Worm (Caenorhabditis elegans) whole organism, L1 larva: ENCODE data around the gene oat-1.
A peak's percentile ranks its signal among the peaks of the same experiment; 100 is the strongest.

Source experiments
- C34B4.2 ChIP-seq: sonication (generic microtip); optimal IDR thresholded peaks from 2 replicates; lab custom pipeline; 2017; ENCODE audit warnings: mild to moderate bottlenecking, missing genetic modification characterization, missing compliant biosample characterization
- aha-1 ChIP-seq: fragments of 150-350 bp; optimal IDR thresholded peaks from 2 replicates; lab custom pipeline; 2014; ENCODE audit warnings: missing biosample characterization, missing genetic modification characterization
- alr-1 ChIP-seq: fragments of 200-800 bp; sonication (Bioruptor generic); optimal IDR thresholded peaks from 2 replicates; lab custom pipeline; 2018; ENCODE audit warnings: borderline replicate concordance, mild to moderate bottlenecking, missing genetic modification characterization, missing compliant biosample characterization
- blmp-1 ChIP-seq: fragments of 150-350 bp; optimal IDR thresholded peaks from 2 replicates; lab custom pipeline; 2014; ENCODE audit warnings: missing biosample characterization, missing genetic modification characterization
- ceh-63 ChIP-seq: fragments of 200-800 bp; sonication (Bioruptor generic); optimal IDR thresholded peaks from 2 replicates; lab custom pipeline; 2018; ENCODE audit warnings: mild to moderate bottlenecking, missing genetic modification characterization, missing compliant biosample characterization
- ceh-8 ChIP-seq: fragments of 200-800 bp; sonication (Bioruptor generic); optimal IDR thresholded peaks from 2 replicates; lab custom pipeline; 2018; ENCODE audit warnings: mild to moderate bottlenecking, missing genetic modification characterization, moderate library complexity, missing compliant biosample characterization
- ceh-82 ChIP-seq, 3 experiments: fragments of 150-350 bp in 1 of 3; sonication (generic microtip) in 2 of 3; optimal IDR thresholded peaks; 2 replicates each; lab custom pipeline; 2014 to 2017; ENCODE audit warnings: missing biosample characterization in 3 of 3, missing genetic modification characterization in 3 of 3
- ceh-88 ChIP-seq: fragments of 200-800 bp; sonication (Bioruptor generic); IDR thresholded peaks from 2 replicates; pipeline ENCODE4 v1.3.6; 2022; ENCODE audit warnings: missing genetic modification characterization, missing compliant biosample characterization
- dsc-1 ChIP-seq: sonication (generic microtip); optimal IDR thresholded peaks from 2 replicates; lab custom pipeline; 2016; ENCODE audit warnings: mild to moderate bottlenecking, missing genetic modification characterization, missing compliant biosample characterization
- efl-1 ChIP-seq, 4 experiments: fragments of 150-350 bp; optimal IDR thresholded peaks in 3 of 4; peaks in 1 of 4; 1 replicate in 1 of 4; 2 replicates in 3 of 4; lab custom pipeline; 2014; ENCODE audit warnings: missing biosample characterization in 2 of 4, missing genetic modification characterization in 2 of 4, missing genetic modification reagents in 2 of 4
- elt-2 ChIP-seq: sonication (generic microtip); optimal IDR thresholded peaks from 2 replicates; lab custom pipeline; 2016; ENCODE audit warnings: missing genetic modification characterization, mild to moderate bottlenecking, inconsistent platforms, missing compliant biosample characterization, missing genetic modification reagents
- elt-3 ChIP-seq, 6 experiments: fragments of 150-350 bp in 1 of 6; sonication (generic microtip); optimal IDR thresholded peaks; 2 replicates each; lab custom pipeline; 2017 to 2018; ENCODE audit warnings: missing biosample characterization in 6 of 6, missing genetic modification characterization in 6 of 6, inconsistent platforms in 1 of 6
- ets-5 ChIP-seq: fragments of 200-800 bp; sonication (Bioruptor generic); IDR thresholded peaks from 2 replicates; pipeline ENCODE4 v1.3.6; 2022; ENCODE audit warnings: missing genetic modification characterization, missing compliant biosample characterization
- grh-1 ChIP-seq: fragments of 200-800 bp; sonication (Bioruptor generic); IDR thresholded peaks from 2 replicates; pipeline ENCODE4 v1.3.6; 2022; ENCODE audit warnings: missing genetic modification reagents, missing genetic modification characterization, missing compliant biosample characterization
- hlh-4 ChIP-seq: sonication (generic microtip); optimal IDR thresholded peaks from 2 replicates; lab custom pipeline; 2016; ENCODE audit warnings: mild to moderate bottlenecking, missing genetic modification characterization, missing compliant biosample characterization
- irx-1 ChIP-seq: sonication (generic microtip); optimal IDR thresholded peaks from 2 replicates; lab custom pipeline; 2016; ENCODE audit warnings: missing genetic modification characterization, missing compliant biosample characterization
- lin-13 ChIP-seq: fragments of 150-350 bp; optimal IDR thresholded peaks from 2 replicates; lab custom pipeline; 2014; ENCODE audit warnings: missing biosample characterization, missing genetic modification reagents, missing genetic modification characterization
- lin-14 ChIP-seq: fragments of 200-800 bp; sonication (Bioruptor generic); optimal IDR thresholded peaks from 2 replicates; lab custom pipeline; 2018; ENCODE audit warnings: mild to moderate bottlenecking, missing genetic modification characterization, moderate library complexity, missing compliant biosample characterization
- lin-35 ChIP-seq, 2 experiments: fragments of 150-350 bp; optimal IDR thresholded peaks; 2 replicates each; lab custom pipeline; 2014; ENCODE audit warnings: missing biosample characterization in 2 of 2, missing genetic modification characterization in 2 of 2, missing genetic modification reagents in 2 of 2
- lin-39 ChIP-seq: fragments of 150-350 bp; optimal IDR thresholded peaks from 2 replicates; lab custom pipeline; 2014; ENCODE audit warnings: missing biosample characterization, missing genetic modification reagents, missing genetic modification characterization
- lsy-2 ChIP-seq, 2 experiments: fragments of 150-350 bp; optimal IDR thresholded peaks; 2 replicates each; lab custom pipeline; 2014; ENCODE audit warnings: missing biosample characterization in 2 of 2, missing genetic modification characterization in 2 of 2
- nhr-11 ChIP-seq: fragments of 150-350 bp; optimal IDR thresholded peaks from 2 replicates; lab custom pipeline; 2014; ENCODE audit warnings: missing biosample characterization, missing genetic modification characterization
- nhr-12 ChIP-seq: sonication (generic microtip); optimal IDR thresholded peaks from 2 replicates; lab custom pipeline; 2017; ENCODE audit warnings: missing biosample characterization, missing genetic modification characterization
- nhr-71 ChIP-seq: sonication (generic microtip); optimal IDR thresholded peaks from 2 replicates; lab custom pipeline; 2016; ENCODE audit warnings: mild to moderate bottlenecking, missing genetic modification characterization, moderate library complexity, missing compliant biosample characterization
- nhr-77 ChIP-seq: fragments of 150-350 bp; optimal IDR thresholded peaks from 2 replicates; lab custom pipeline; 2014; ENCODE audit warnings: missing biosample characterization, missing genetic modification characterization
- nhr-84 ChIP-seq: sonication (generic microtip); optimal IDR thresholded peaks from 2 replicates; lab custom pipeline; 2017; ENCODE audit warnings: missing biosample characterization, missing genetic modification characterization
- nhr-85 ChIP-seq: sonication (generic microtip); peaks from one replicate; lab custom pipeline; 2016; ENCODE audit warnings: missing genetic modification characterization, inconsistent platforms, missing compliant biosample characterization
- pax-3 ChIP-seq: fragments of 200-800 bp; sonication (Bioruptor generic); optimal IDR thresholded peaks from 2 replicates; lab custom pipeline; 2018; ENCODE audit warnings: mild to moderate bottlenecking, missing genetic modification characterization, moderate library complexity, missing compliant biosample characterization
- pqm-1 ChIP-seq: sonication (generic microtip); optimal IDR thresholded peaks from 3 replicates; lab custom pipeline; 2017; ENCODE audit warnings: missing biosample characterization, missing genetic modification characterization
- rnt-1 ChIP-seq: sonication (generic microtip); optimal IDR thresholded peaks from 2 replicates; lab custom pipeline; 2016; ENCODE audit warnings: mild to moderate bottlenecking, missing genetic modification characterization, moderate library complexity, missing compliant biosample characterization
- snpc-4 ChIP-seq: fragments of 150-350 bp; optimal IDR thresholded peaks from 2 replicates; lab custom pipeline; 2014; ENCODE audit warnings: missing biosample characterization, missing genetic modification characterization
- sptf-1 ChIP-seq: fragments of 150-350 bp; optimal IDR thresholded peaks from 2 replicates; lab custom pipeline; 2014; ENCODE audit warnings: missing biosample characterization, missing genetic modification characterization
- tbx-2 ChIP-seq: sonication (generic microtip); optimal IDR thresholded peaks from 2 replicates; lab custom pipeline; 2016; ENCODE audit warnings: missing genetic modification characterization, missing compliant biosample characterization
- tlp-1 ChIP-seq: fragments of 150-350 bp; optimal IDR thresholded peaks from 2 replicates; lab custom pipeline; 2014; ENCODE audit warnings: missing biosample characterization, missing genetic modification characterization
- unc-30 ChIP-seq: sonication (generic microtip); optimal IDR thresholded peaks from 2 replicates; lab custom pipeline; 2017; ENCODE audit warnings: missing biosample characterization, missing genetic modification characterization
- vab-15 ChIP-seq: sonication (generic microtip); optimal IDR thresholded peaks from 2 replicates; lab custom pipeline; 2017; ENCODE audit warnings: missing genotype, mild to moderate bottlenecking, missing genetic modification characterization, missing compliant biosample characterization
- zip-4 ChIP-seq: fragments of 200-800 bp; sonication (Bioruptor generic); optimal IDR thresholded peaks from 2 replicates; lab custom pipeline; 2018; ENCODE audit warnings: mild to moderate bottlenecking, missing genetic modification characterization, moderate library complexity, missing compliant biosample characterization
- ztf-4 ChIP-seq: fragments of 150-350 bp; optimal IDR thresholded peaks from 2 replicates; lab custom pipeline; 2014; ENCODE audit warnings: missing biosample characterization, missing genetic modification characterization

The oat-1 gene

DNA sequence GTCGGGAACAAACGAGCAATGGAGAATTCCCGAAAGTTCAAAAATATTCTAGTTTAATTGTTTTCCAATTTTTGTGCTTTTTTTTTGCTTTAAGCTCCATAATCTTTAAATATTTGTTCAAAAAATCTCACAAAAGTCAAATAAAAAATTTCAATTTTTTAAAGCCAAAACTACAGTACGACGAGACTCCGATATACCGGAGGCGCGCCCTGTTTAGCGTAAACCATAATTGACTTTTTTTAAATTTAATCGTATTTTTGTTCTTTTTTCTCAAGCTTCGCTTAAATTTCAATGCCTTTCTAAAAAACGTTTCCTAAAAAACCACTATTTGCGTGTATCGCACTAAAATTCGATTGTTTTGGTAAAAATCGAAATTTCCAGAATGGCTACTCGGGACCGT, 15.5 kb downstream of the oat-1 start, which contains the start of gene syx-4:
Gene syx-4, plus strand, starts transcription at position 382 of the 400 bp plus-strand sequence.
- TF ChIP-seq aha-1 (tag; lab: Kevin White, UChicago) (no peak), nhr-84 (no peak), ceh-82 (tag; optimal IDR thresholded peaks at IDR 0.05; lab: Kevin White, UChicago) (no peak), snpc-4 (tag; lab: Kevin White, UChicago) (no peak), ets-5 (GFP tag; lab: Robert Waterston, UW) (no peak), irx-1 (tag; lab: Kevin White, UChicago) (no peak), sptf-1 (tag; lab: Kevin White, UChicago) (no peak), grh-1 (GFP tag; lab: Robert Waterston, UW) (no peak), nhr-77 (tag; lab: Kevin White, UChicago) (no peak), elt-3 (tag; optimal IDR thresholded peaks at IDR 0.05; lab: Kevin White, UChicago) (no peak), alr-1 (tag; lab: Kevin White, UChicago) (no peak), pax-3 (no peak), C34B4.2 (tag; lab: Kevin White, UChicago) (no peak), ceh-63 (no peak), vab-15 (tag; lab: Kevin White, UChicago) (no peak)

DNA sequence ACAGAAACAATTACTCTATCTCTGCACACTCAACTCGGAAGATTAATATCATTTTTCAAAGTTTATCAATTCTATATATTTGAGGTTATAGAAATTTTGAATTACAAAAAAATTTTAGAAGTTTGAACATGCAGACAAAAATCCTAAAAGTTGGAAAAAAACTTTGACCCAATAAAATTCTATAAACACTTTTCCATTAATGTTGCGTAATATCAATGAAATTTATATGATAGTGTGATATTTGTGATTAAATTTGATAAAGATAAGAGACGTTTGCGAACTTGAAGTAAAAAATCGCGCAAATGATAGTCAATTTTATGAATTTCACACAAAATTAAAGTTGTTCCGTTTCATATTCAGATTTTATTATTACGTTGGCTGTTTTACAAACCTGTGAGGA, 18.3 kb downstream of the oat-1 start:
- no peak for TF ChIP-seq tbx-2 (tag; lab: Kevin White, UChicago)
- TF ChIP-seq ceh-88 (GFP tag; lab: Robert Waterston, UW) = no peak
- no peak for TF ChIP-seq pax-3
- TF ChIP-seq blmp-1 (tag; lab: Kevin White, UChicago) = no peak
- no peak for TF ChIP-seq nhr-11 (tag; lab: Kevin White, UChicago)
- no peak for TF ChIP-seq hlh-4
- TF ChIP-seq ztf-4 = no peak
- TF ChIP-seq elt-2 = peak; percentile 46
- TF ChIP-seq lin-39 (tag; lab: Kevin White, UChicago) = no peak
- TF ChIP-seq nhr-85 = no peak
- TF ChIP-seq rnt-1 (tag; lab: Kevin White, UChicago) = no peak
- peak; percentile 28 for TF ChIP-seq tlp-1 (tag; lab: Kevin White, UChicago)
- no peak for TF ChIP-seq grh-1 (GFP tag; lab: Robert Waterston, UW)
- TF ChIP-seq vab-15 (tag; lab: Kevin White, UChicago) = no peak
- no peak for TF ChIP-seq lsy-2 (tag; optimal IDR thresholded peaks at IDR 0.05; lab: Kevin White, UChicago)

DNA sequence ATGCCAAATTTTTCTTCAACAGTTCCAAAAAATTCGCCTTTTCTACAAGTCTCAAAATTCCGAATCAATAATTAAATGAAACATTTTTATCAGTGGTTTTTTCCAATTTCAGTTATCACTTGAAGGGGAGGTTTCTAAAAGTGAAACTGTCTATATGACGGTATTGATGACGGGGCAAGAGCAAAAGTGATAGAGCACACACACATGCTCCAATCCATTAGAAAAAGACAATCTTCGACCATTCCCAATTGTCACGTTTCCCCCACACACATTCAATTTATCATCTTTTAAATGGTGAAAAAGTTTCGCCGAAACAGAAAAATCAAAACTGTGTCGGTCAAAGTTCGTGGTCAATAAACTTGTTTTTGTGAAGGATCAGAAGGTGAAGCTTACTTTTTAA, 19.2 kb downstream of the oat-1 start:
- TF ChIP-seq lin-35 (GFP tag; optimal IDR thresholded peaks at IDR 0.05; lab: Kevin White, UChicago) (peak in 1 of 2 experiments; percentile 2), nhr-12 (tag; lab: Kevin White, UChicago) (no peak), dsc-1 (tag; lab: Kevin White, UChicago) (no peak), elt-2 (peak; percentile 96), ztf-4 (no peak), nhr-71 (tag; lab: Kevin White, UChicago) (peak; percentile 6), pqm-1 (tag; lab: Kevin White, UChicago) (peak; percentile 52)

DNA sequence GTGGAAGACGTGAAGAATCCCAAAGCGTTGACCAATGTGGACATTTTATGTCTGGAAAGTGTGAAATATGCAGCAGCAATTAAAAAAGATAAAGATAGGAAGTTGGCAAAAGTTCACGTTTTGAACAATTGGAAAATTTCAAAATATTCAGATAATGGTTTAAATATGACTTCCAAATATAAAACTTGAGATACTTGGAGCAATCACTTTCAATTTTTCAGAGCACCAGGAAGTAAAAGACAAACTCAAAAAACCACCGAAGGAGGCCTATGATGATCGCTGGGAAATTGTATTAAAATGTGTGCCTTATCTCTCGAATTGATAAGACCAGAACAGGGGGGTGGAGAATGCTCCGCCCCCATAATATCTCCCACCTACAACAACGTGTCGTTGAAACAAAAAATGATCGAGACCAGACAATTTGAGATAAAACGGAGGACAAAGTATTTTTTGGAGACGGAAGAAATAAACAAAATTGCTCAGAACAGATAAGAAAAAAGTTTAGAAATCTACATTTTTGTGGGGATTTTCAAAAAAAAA, 20.6 kb downstream of the oat-1 start, which contains the start of gene eppl-1:
Gene eppl-1, minus strand, starts transcription at position 51 of the 540 bp plus-strand sequence.
- TF ChIP-seq lin-14 (GFP tag; lab: Kevin White, UChicago) (peak; percentile 56), zip-4 (GFP tag; lab: Kevin White, UChicago) (no peak), lin-13 (GFP tag; lab: Kevin White, UChicago) (no peak), blmp-1 (tag; lab: Kevin White, UChicago) (peak; percentile 7), efl-1 (optimal IDR thresholded peaks at IDR 0.05; lab: Kevin White, UChicago) (no peak), efl-1 (GFP tag; optimal IDR thresholded peaks at IDR 0.05 in 1 of 2; lab: Kevin White, UChicago) (peak in 1 of 2 experiments; percentile 13), elt-2 (peak; percentile 92), elt-3 (tag; optimal IDR thresholded peaks at IDR 0.05; lab: Kevin White, UChicago) (peak in 2 of 6 experiments; percentile 85), ztf-4 (no peak), tbx-2 (tag; lab: Kevin White, UChicago) (peak; percentile 0), nhr-71 (tag; lab: Kevin White, UChicago) (peak; percentile 9), ceh-8 (GFP tag; lab: Kevin White, UChicago) (no peak), unc-30 (tag; lab: Kevin White, UChicago) (no peak), nhr-85 (no peak)
